Fruit fly (Drosophila melanogaster) whole organism: ENCODE results near the gene nenya.
A peak's percentile ranks its signal among the peaks of the same experiment; 100 is the strongest.
"Not testable (repeated sequence)": the region's sequence is repeated elsewhere in the genome, so short reads cannot be mapped to it uniquely, and the experiment has no call there.

ENCODE experiments used
- CG8478 ChIP-seq: fragments of >200 bp; optimal IDR thresholded peaks from 2 replicates; lab custom pipeline; 2018; ENCODE audit warnings: inconsistent platforms
- Dll ChIP-seq: fragments of >200 bp; optimal IDR thresholded peaks from 2 replicates; lab custom pipeline; 2017
- EcR ChIP-seq, 2 experiments: fragments of >200 bp; optimal IDR thresholded peaks; 2 replicates each; lab custom pipeline; 2017; ENCODE audit warnings: missing biosample characterization in 2 of 2, missing genetic modification characterization in 2 of 2, missing genetic modification reagents in 2 of 2
- pan ChIP-seq: fragments of >200 bp; optimal IDR thresholded peaks from 2 replicates; lab custom pipeline; 2017
- psq ChIP-seq: fragments of >200 bp; optimal IDR thresholded peaks from 2 replicates; lab custom pipeline; 2017
- usp ChIP-seq: fragments of >200 bp; optimal IDR thresholded peaks from 2 replicates; lab custom pipeline; 2017; ENCODE audit warnings: missing biosample characterization, missing genetic modification characterization, mixed read lengths

nenya gene

DNA sequence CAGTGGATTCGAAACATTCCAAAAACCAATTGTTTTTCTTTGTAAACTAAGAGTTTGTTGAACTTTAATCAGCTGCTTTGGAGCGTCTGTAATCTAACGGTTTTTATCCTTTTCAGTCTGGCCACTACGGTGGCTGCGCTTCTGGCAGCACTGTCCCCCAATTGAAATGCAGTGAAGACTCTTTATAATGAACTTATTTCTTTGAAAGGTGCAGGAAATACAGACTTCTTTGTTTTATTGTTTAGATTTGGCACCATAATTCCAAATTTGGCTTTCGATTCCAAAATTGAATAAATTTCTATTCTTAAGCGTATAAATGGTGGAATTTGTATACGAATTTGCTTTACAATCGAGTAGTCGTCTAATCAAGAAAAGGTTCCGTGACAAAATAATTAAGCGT lies at the start of gene nenya:
nenya (minus strand) TSS at position 35 of the 400 bp plus-strand sequence.
- TF ChIP-seq CG8478 (lab: Kevin White, UChicago): no peak
- no peak for TF ChIP-seq psq (lab: Kevin White, UChicago)
- TF ChIP-seq Dll (lab: Kevin White, UChicago): no peak
- TF ChIP-seq usp: no peak
- no peak for TF ChIP-seq pan (lab: Kevin White, UChicago)
- TF ChIP-seq EcR (GFP tag; optimal IDR thresholded peaks at IDR 0.05; lab: Kevin White, UChicago): no peak

DNA sequence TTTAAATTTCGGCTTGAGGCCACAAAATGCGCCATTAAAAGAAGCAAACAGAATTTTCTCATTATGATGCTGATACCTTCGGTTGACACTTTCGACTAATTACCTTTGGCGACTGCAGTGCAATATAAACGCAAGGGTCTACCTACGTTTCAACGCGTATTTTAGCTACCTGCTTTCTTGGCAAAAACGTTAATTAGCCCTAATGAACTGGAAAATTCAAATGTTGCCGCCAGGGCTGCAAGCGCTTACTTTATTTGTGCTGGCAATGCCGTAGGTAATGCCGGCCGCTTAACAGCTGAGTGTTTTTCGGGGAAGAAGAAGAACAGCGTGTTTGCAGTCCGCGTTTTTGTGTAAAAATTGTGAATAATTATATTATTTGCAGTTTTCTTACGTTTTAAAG lies 35.1 kb upstream of the nenya start, which contains the start of the genes CG31131 and CG4849:
CG31131 (minus strand) TSS at position 101 of the 400 bp plus-strand sequence.
CG4849 (plus strand) TSS at position 297 of the 400 bp plus-strand sequence.
- TF ChIP-seq usp; Dll (lab: Kevin White, UChicago); CG8478 (lab: Kevin White, UChicago): not testable (repeated sequence)

- TF ChIP-seq EcR (GFP tag; optimal IDR thresholded peaks at IDR 0.05; lab: Kevin White, UChicago); usp; psq (lab: Kevin White, UChicago): not testable (repeated sequence)
Measured at dm6 chr3R:27960473-27960872, 32.5 kb upstream of the nenya start, which contains the start of gene CG31253. Gene CG31253 (minus strand): TSS chr3R:27960573.

dm6 chr3R:27959145-27959544 lies 31.2 kb upstream of the nenya start, which contains the start of the genes CG42487 and CG4884:
Gene CG42487 (minus strand): TSS chr3R:27959245.
Gene CG4884 (minus strand): TSS chr3R:27959245.
- TF ChIP-seq psq, pan, CG8478 (lab: Kevin White, UChicago): not testable (repeated sequence)

DNA sequence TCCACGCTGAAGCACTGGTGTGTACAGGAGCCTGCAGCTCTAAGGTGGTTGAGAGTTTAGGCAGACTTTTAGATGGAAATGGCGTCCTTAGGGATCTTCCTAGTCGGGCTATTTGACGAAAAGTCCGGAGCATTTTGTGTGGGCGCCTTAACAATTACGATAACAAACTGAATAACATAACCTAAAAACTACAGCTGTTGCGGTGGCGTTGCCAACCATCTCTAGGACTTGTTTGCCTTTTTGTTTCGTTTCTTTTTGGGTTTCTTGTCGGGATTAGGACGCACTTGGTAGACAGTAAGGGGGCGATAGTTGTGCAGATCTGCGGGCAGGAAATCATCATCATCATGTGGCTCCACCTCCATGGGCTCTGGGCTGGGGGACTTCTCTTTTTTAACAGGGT lies 30.0 kb upstream of the nenya start:
- TF ChIP-seq Dll (lab: Kevin White, UChicago) (no peak), pan (lab: Kevin White, UChicago) (no peak), EcR (GFP tag; optimal IDR thresholded peaks at IDR 0.05; lab: Kevin White, UChicago) (no peak), usp (no peak), CG8478 (lab: Kevin White, UChicago) (no peak), psq (lab: Kevin White, UChicago) (no peak)

DNA sequence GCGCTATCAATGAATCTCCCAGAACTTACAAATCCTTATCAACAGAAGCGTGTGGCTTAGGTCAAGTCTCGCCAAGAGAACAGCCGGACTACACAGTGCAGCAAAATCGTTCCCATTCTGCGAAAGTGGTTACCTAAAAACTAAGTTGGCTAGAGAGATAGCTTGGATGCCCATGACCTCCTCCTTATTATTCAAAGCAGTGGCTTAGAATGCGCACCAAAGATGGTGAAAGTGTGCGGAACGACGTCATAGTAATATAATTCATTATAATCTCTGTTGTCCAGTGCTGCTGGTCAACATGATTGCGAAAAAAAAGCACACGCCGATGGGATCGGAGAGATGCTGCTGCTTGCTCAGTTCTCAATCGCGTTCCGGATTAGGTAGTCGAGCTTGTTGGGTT lies 26.6 kb upstream of the nenya start, which contains the start of gene Nep7:
Nep7 (plus strand) TSS at position 385 of the 400 bp plus-strand sequence.
- TF ChIP-seq Dll (lab: Kevin White, UChicago): no peak

- TF ChIP-seq CG8478 (lab: Kevin White, UChicago) (no peak), EcR (GFP tag; optimal IDR thresholded peaks at IDR 0.05; lab: Kevin White, UChicago) (no peak), psq (lab: Kevin White, UChicago) (no peak), pan (lab: Kevin White, UChicago) (no peak), usp (no peak), Dll (lab: Kevin White, UChicago) (no peak)
Measured at dm6 chr3R:27953890-27954289, 25.9 kb upstream of the nenya start, which contains the start of gene CG4951. Gene CG4951 (minus strand): TSS chr3R:27954112.

- TF ChIP-seq psq (lab: Kevin White, UChicago) (no peak), EcR (GFP tag; optimal IDR thresholded peaks at IDR 0.05; lab: Kevin White, UChicago) (no peak), Dll (lab: Kevin White, UChicago) (no peak), usp (no peak), pan (lab: Kevin White, UChicago) (no peak), CG8478 (lab: Kevin White, UChicago) (no peak)
Measured at dm6 chr3R:27948421-27948906, 20.5 kb upstream of the nenya start, which contains the start of gene Gp93. Gene Gp93 (plus strand): TSS chr3R:27948711.

- TF ChIP-seq CG8478 (lab: Kevin White, UChicago): no peak
- TF ChIP-seq psq (lab: Kevin White, UChicago): no peak
- TF ChIP-seq Dll (lab: Kevin White, UChicago): no peak
- no peak for TF ChIP-seq EcR (GFP tag; optimal IDR thresholded peaks at IDR 0.05; lab: Kevin White, UChicago)
- no peak for TF ChIP-seq usp
- TF ChIP-seq pan (lab: Kevin White, UChicago): no peak
Measured at dm6 chr3R:27947682-27948245, 19.8 kb upstream of the nenya start, which contains the start of gene mfrn. Gene mfrn (minus strand): TSS chr3R:27948021.

DNA sequence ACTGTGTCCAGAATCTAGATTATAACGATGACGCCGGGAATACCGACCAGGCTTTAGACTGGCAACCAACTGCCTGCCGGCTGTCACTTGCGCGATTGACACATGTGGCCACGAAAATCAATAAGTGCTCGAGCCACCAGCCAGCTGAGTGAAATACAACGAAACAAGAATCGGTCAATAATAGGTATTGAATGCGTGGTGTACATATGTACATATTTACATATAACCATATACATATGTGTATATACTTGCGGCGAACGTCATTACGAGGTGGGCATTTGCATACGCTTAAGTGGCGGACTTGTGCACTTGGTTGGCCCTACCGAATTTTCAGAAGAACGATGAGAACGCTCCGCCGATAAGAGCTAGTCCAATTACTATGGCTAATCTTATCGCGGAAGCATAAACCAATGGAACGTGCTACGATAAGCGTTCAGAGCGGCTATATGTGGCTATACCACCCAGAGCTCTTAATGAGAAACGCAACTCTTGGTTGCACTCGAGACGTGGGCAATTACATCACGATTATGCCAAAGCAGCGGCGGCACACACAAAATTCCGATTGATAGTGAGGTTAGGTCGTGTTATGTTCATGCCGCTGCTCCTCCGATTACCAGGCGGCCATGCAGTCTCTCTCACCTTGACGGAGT lies 18.7 kb upstream of the nenya start:
- TF ChIP-seq pan (lab: Kevin White, UChicago): peak; percentile 4
- no peak for TF ChIP-seq Dll (lab: Kevin White, UChicago)

dm6 chr3R:27945398-27945797 lies 17.4 kb upstream of the nenya start:
- TF ChIP-seq EcR (GFP tag; optimal IDR thresholded peaks at IDR 0.05; lab: Kevin White, UChicago) (no peak), usp (no peak), Dll (lab: Kevin White, UChicago) (no peak), CG8478 (lab: Kevin White, UChicago) (no peak), psq (lab: Kevin White, UChicago) (no peak), pan (lab: Kevin White, UChicago) (no peak)
